Worm (Caenorhabditis elegans) whole organism, early embryonic: ENCODE measurements around the gene tbc-9.

ENCODE experiments used
- B0310.2 ChIP-seq: sonication (generic microtip); optimal IDR thresholded peaks from 2 replicates; lab custom pipeline; 2016; ENCODE audit warnings: mild to moderate bottlenecking, missing genetic modification characterization, missing compliant biosample characterization
- F13C5.2 ChIP-seq: sonication (generic microtip); optimal IDR thresholded peaks from 2 replicates; lab custom pipeline; 2017; ENCODE audit warnings: mild to moderate bottlenecking, missing genetic modification characterization, inconsistent platforms, missing compliant biosample characterization
- aly-1 ChIP-seq: sonication (generic microtip); optimal IDR thresholded peaks from 2 replicates; lab custom pipeline; 2016; ENCODE audit warnings: missing genetic modification characterization, missing compliant biosample characterization
- ama-1 ChIP-seq: fragments of 150-350 bp; optimal IDR thresholded peaks from 2 replicates; lab custom pipeline; 2014
- ceh-13 ChIP-seq: fragments of 200-800 bp; sonication (Bioruptor generic); optimal IDR thresholded peaks from 2 replicates; lab custom pipeline; 2018; ENCODE audit warnings: mild to moderate bottlenecking, missing genetic modification characterization, missing compliant biosample characterization
- ceh-36 ChIP-seq: sonication (generic microtip); optimal IDR thresholded peaks from 2 replicates; lab custom pipeline; 2016; ENCODE audit warnings: missing genetic modification characterization, inconsistent platforms, missing compliant biosample characterization
- ets-7 ChIP-seq: sonication (generic microtip); optimal IDR thresholded peaks from 2 replicates; lab custom pipeline; 2016; ENCODE audit warnings: missing genotype, missing genetic modification characterization, missing compliant biosample characterization
- flt-1 ChIP-seq: fragments of 200-800 bp; sonication (Bioruptor generic); IDR thresholded peaks from 2 replicates; pipeline ENCODE4 v1.3.6; 2022; ENCODE audit warnings: missing genetic modification characterization, missing compliant biosample characterization
- hmbx-1 ChIP-seq: sonication (generic microtip); optimal IDR thresholded peaks from 2 replicates; lab custom pipeline; 2016; ENCODE audit warnings: mild to moderate bottlenecking, missing genetic modification characterization, missing compliant biosample characterization
- hmg-4 ChIP-seq: fragments of 200-800 bp; sonication (Bioruptor generic); optimal IDR thresholded peaks from 2 replicates; lab custom pipeline; 2018; ENCODE audit warnings: mild to moderate bottlenecking, missing genetic modification characterization, missing compliant biosample characterization
- hnd-1 ChIP-seq: sonication (generic microtip); optimal IDR thresholded peaks from 2 replicates; lab custom pipeline; 2016; ENCODE audit warnings: missing genetic modification characterization, missing compliant biosample characterization
- pes-1 ChIP-seq: fragments of 200-800 bp; sonication (Bioruptor generic); IDR thresholded peaks from 2 replicates; pipeline ENCODE4 v1.3.6; 2022; ENCODE audit warnings: missing genetic modification reagents, missing genetic modification characterization, missing compliant biosample characterization
- scrt-1 ChIP-seq: fragments of 200-800 bp; sonication (Bioruptor generic); IDR thresholded peaks from 2 replicates; pipeline ENCODE4 v1.3.6; 2022; ENCODE audit warnings: missing genetic modification characterization, missing compliant biosample characterization
- sea-1 ChIP-seq: fragments of 200-800 bp; sonication (Bioruptor generic); conservative IDR thresholded peaks from 2 replicates; pipeline ENCODE4 v1.3.6; 2022; ENCODE audit warnings: missing genetic modification characterization, missing compliant biosample characterization
- tbx-11 ChIP-seq: fragments of 200-800 bp; sonication (Bioruptor generic); IDR thresholded peaks from 2 replicates; pipeline ENCODE4 v1.3.6; 2022; ENCODE audit warnings: missing genetic modification characterization, missing compliant biosample characterization
- tbx-37 ChIP-seq: fragments of 200-800 bp; sonication (Bioruptor generic); conservative IDR thresholded peaks from 2 replicates; pipeline ENCODE4 v1.3.6; 2022; ENCODE audit warnings: missing genetic modification reagents, missing genetic modification characterization, missing compliant biosample characterization
- tra-4 ChIP-seq: sonication (generic microtip); optimal IDR thresholded peaks from 2 replicates; lab custom pipeline; 2017; ENCODE audit warnings: missing genetic modification characterization, missing compliant biosample characterization

tbc-9 gene

DNA sequence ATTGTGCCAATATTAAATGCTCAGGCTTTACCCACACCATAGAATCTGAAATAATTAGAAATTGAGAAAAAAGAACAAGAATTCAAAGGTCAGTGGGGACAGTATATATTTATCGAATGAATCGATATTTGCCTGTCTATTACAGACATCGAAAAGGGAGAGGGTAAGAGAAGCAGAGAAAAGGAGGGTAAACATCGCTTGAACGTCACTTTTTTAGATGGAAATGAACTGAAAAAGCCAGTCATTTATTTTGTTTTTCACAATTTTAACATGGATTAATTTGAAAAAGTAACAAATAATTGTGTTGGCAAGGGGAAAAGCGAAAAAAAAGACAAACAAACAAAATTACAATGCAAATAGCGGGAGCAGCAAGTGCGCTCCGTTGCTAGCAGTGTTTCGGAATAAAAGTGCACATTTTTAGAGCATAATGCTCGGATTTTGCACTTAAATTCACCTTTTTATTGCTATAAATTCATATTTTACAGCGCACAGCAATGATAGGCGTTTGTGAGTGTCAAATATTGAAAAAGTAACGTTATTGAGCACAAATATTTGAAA is at the start of gene tbc-9:
TSS of gene tbc-9 (minus strand) at position 51 of the 558 bp plus-strand sequence.
- TF ChIP-seq pes-1 (no peak), B0310.2 (tag; lab: Kevin White, UChicago) (no peak), ama-1 (lab: Kevin White, UChicago) (no peak), tbx-11 (no peak), sea-1 (no peak), scrt-1 (GFP tag; lab: Robert Waterston, UW) (no peak), tra-4 (tag; lab: Kevin White, UChicago) (no peak), ceh-13 (GFP tag; lab: Kevin White, UChicago) (no peak), hmg-4 (GFP tag; lab: Kevin White, UChicago) (no peak)

- no peak for TF ChIP-seq ceh-13 (GFP tag; lab: Kevin White, UChicago)
- peak; percentile 21 for TF ChIP-seq hmbx-1 (tag; lab: Kevin White, UChicago)
- TF ChIP-seq tbx-11: no peak
- peak; percentile 30 for TF ChIP-seq F13C5.2
Observed at ce11 chrIV:13549350-13549749, 46.7 kb upstream of the tbc-9 start.

- TF ChIP-seq hmg-4 (GFP tag; lab: Kevin White, UChicago) (no peak), scrt-1 (GFP tag; lab: Robert Waterston, UW) (no peak), sea-1 (no peak), ama-1 (lab: Kevin White, UChicago) (no peak), tra-4 (tag; lab: Kevin White, UChicago) (no peak), pes-1 (no peak), aly-1 (tag; lab: Kevin White, UChicago) (no peak), F13C5.2 (no peak), hmbx-1 (tag; lab: Kevin White, UChicago) (no peak), tbx-37 (no peak), ceh-36 (tag; lab: Kevin White, UChicago) (no peak), B0310.2 (tag; lab: Kevin White, UChicago) (no peak), tbx-11 (no peak), ets-7 (tag; lab: Kevin White, UChicago) (no peak), ceh-13 (GFP tag; lab: Kevin White, UChicago) (no peak)
Observed at ce11 chrIV:13548188-13548587, 45.5 kb upstream of the tbc-9 start, which contains the start of gene F52G2.3. Gene F52G2.3, minus strand, starts transcription at chrIV:13548230.

- TF ChIP-seq ceh-36 (tag; lab: Kevin White, UChicago): no peak
- TF ChIP-seq pes-1: no peak
- no peak for TF ChIP-seq F13C5.2
- TF ChIP-seq tbx-11: no peak
- TF ChIP-seq ceh-13 (GFP tag; lab: Kevin White, UChicago): no peak
- TF ChIP-seq scrt-1 (GFP tag; lab: Robert Waterston, UW): no peak
- TF ChIP-seq hmbx-1 (tag; lab: Kevin White, UChicago): no peak
- TF ChIP-seq sea-1: no peak
- TF ChIP-seq ets-7 (tag; lab: Kevin White, UChicago): no peak
- TF ChIP-seq B0310.2 (tag; lab: Kevin White, UChicago): no peak
- TF ChIP-seq hnd-1: no peak
- no peak for TF ChIP-seq hmg-4 (GFP tag; lab: Kevin White, UChicago)
- no peak for TF ChIP-seq ama-1 (lab: Kevin White, UChicago)
Observed at ce11 chrIV:13540165-13540564, 37.5 kb upstream of the tbc-9 start, which contains the start of gene rsd-2. Gene rsd-2, minus strand, starts transcription at chrIV:13540265.

ce11 chrIV:13538901-13539300 is 36.2 kb upstream of the tbc-9 start:
- TF ChIP-seq flt-1 (no peak), hmbx-1 (tag; lab: Kevin White, UChicago) (no peak), ceh-13 (GFP tag; lab: Kevin White, UChicago) (no peak)

- TF ChIP-seq ets-7 (tag; lab: Kevin White, UChicago) (no peak), F13C5.2 (no peak), flt-1 (no peak), pes-1 (no peak), ama-1 (lab: Kevin White, UChicago) (no peak), ceh-36 (tag; lab: Kevin White, UChicago) (no peak), hmg-4 (GFP tag; lab: Kevin White, UChicago) (no peak)
Observed at ce11 chrIV:13525223-13525622, 22.6 kb upstream of the tbc-9 start.

ce11 chrIV:13521785-13522184 is 19.1 kb upstream of the tbc-9 start, which contains the start of gene dcap-2:
Gene dcap-2, minus strand, starts transcription at chrIV:13521870.
- TF ChIP-seq ets-7 (tag; lab: Kevin White, UChicago) (no peak), ceh-13 (GFP tag; lab: Kevin White, UChicago) (no peak), tra-4 (tag; lab: Kevin White, UChicago) (no peak), hnd-1 (no peak), aly-1 (tag; lab: Kevin White, UChicago) (no peak)

DNA sequence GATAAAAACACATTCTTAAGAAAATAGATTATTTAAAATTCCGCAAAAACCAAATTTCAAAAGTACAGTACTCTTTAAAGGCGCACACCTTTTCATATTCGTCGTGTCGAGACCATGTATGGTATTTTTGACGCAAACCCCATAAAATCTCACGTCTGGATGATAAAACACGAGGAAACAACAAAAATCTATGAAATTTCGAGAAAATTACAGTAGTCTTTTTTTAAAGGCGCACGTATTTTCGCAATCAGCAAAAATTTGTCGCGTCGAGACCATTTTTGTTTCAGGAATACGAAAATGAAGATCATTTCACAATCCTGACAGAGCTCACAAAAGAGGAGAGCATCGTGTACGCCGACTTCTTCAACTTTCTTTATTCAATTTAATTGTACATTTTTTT is 10.4 kb upstream of the tbc-9 start:
- TF ChIP-seq F13C5.2 (no peak), aly-1 (tag; lab: Kevin White, UChicago) (no peak), ama-1 (lab: Kevin White, UChicago) (no peak), B0310.2 (tag; lab: Kevin White, UChicago) (no peak), hmbx-1 (tag; lab: Kevin White, UChicago) (no peak), ceh-36 (tag; lab: Kevin White, UChicago) (no peak)

DNA sequence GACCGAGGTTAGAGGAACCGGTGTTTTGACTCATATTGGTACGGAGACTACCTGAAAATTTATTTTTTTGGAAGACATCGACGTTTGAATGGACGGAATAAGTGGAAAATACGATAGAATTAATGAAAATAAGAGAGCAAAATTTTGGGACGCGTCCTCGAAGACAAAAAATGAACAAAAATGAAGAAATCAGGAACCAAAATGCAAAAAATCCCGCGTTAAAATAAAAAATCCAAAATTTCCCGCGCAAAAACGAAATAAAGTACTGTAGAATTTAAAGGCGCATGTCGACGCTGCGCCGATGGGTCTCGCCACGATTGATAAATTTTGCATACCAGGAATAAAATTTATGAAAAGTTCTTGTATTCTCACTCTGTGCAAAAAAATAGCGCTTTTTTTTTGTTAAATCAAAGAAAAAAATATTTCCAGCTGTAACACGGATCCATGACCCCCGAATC is 9.5 kb upstream of the tbc-9 start, which contains the start of gene puf-3:
TSS of gene puf-3 (minus strand) at position 51 of the 458 bp plus-strand sequence.
- no peak for TF ChIP-seq tbx-11
- TF ChIP-seq B0310.2 (tag; lab: Kevin White, UChicago): no peak
- TF ChIP-seq ceh-13 (GFP tag; lab: Kevin White, UChicago): no peak
